Worm (Caenorhabditis elegans): ENCODE data around the gene cyn-7.

ce11 chrV:15199768-15200167 lies 12.6 kb upstream of the cyn-7 start, which contains the start of gene Y75B12B.10:
- no peak for TF ChIP-seq nhr-12 (tag; optimal IDR thresholded peaks at IDR 0.05)
- no peak for TF ChIP-seq ces-1 (GFP tag; optimal IDR thresholded peaks at IDR 0.05)
- no peak for TF ChIP-seq nhr-28 (tag; optimal IDR thresholded peaks at IDR 0.05)
- no peak for TF ChIP-seq mep-1 (tag; optimal IDR thresholded peaks at IDR 0.05)
- TF ChIP-seq M03D4.4 (tag; optimal IDR thresholded peaks at IDR 0.05): no peak
- TF ChIP-seq blmp-1 (tag; optimal IDR thresholded peaks at IDR 0.05): no peak
- no peak for TF ChIP-seq unc-39 (tag; optimal IDR thresholded peaks at IDR 0.05)
- TF ChIP-seq lsy-2 (tag; optimal IDR thresholded peaks at IDR 0.05): no peak

Measured in whole organism, mixed stage, embryonic.